Worm (Caenorhabditis elegans) whole organism, L2 larva: ENCODE results near the gene nhr-26.

ENCODE experiments used
- R02D3.7 ChIP-seq: fragments of 150-350 bp; optimal IDR thresholded peaks from 2 replicates; lab custom pipeline; 2014; ENCODE audit warnings: missing biosample characterization, missing genetic modification characterization
- ama-1 ChIP-seq: fragments of 150-350 bp; optimal IDR thresholded peaks from 2 replicates; lab custom pipeline; 2018; ENCODE audit warnings: inconsistent platforms
- nhr-129 ChIP-seq: fragments of 150-350 bp; optimal IDR thresholded peaks from 2 replicates; lab custom pipeline; 2014; ENCODE audit warnings: missing biosample characterization, missing genetic modification characterization
- nhr-237 ChIP-seq: fragments of 150-350 bp; optimal IDR thresholded peaks from 2 replicates; lab custom pipeline; 2014; ENCODE audit warnings: missing biosample characterization, missing genetic modification characterization
- nhr-6 ChIP-seq: fragments of 150-350 bp; optimal IDR thresholded peaks from 2 replicates; lab custom pipeline; 2014; ENCODE audit warnings: missing biosample characterization, missing genetic modification characterization
- peb-1 ChIP-seq: fragments of 150-350 bp; optimal IDR thresholded peaks from 2 replicates; lab custom pipeline; 2014; ENCODE audit warnings: missing biosample characterization, missing genetic modification characterization
- skn-1 ChIP-seq: sonication (generic microtip); optimal IDR thresholded peaks from 2 replicates; lab custom pipeline; 2017; ENCODE audit warnings: missing biosample characterization, missing genetic modification characterization
- ztf-4 ChIP-seq: fragments of 150-350 bp; optimal IDR thresholded peaks from 2 replicates; lab custom pipeline; 2014; ENCODE audit warnings: missing biosample characterization, missing genetic modification characterization

DNA sequence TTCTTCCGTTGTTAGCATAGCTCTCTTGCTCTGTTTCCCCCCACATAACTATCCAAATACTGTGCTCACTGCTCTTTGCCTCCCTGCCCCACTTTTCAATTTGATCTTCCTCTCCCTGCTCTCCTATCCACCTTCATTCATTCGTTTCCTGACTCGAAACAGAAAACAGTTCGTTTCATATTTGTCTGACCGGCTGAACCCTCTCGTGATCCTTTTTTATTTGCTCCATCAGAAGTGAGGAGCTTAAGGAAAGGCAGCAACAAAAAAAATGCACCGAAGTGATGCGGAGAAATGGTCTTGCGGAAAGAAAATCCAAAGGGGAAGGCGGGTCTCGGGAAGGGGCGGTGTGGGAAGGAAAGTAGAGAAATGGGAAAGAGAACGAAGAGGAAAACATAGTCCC is 21.2 kb upstream of the nhr-26 start:
- TF ChIP-seq R02D3.7 (tag; lab: Kevin White, UChicago), result no peak
- TF ChIP-seq nhr-129, result no peak
- TF ChIP-seq nhr-237 (tag; lab: Kevin White, UChicago), result no peak
- TF ChIP-seq ztf-4, result no peak
- TF ChIP-seq ama-1, result no peak
- TF ChIP-seq nhr-6 (tag; lab: Kevin White, UChicago), result no peak
- no peak for TF ChIP-seq skn-1 (tag; lab: Kevin White, UChicago)
- TF ChIP-seq peb-1 (tag; lab: Kevin White, UChicago), result no peak
